Worm (Caenorhabditis elegans) whole organism, L1 larva: ENCODE data around the gene srw-139.

Experiments used
- ceh-8 ChIP-seq: fragments of 200-800 bp; sonication (Bioruptor generic); optimal IDR thresholded peaks from 2 replicates; lab custom pipeline; 2018; ENCODE audit warnings: mild to moderate bottlenecking, missing genetic modification characterization, moderate library complexity, missing compliant biosample characterization
- egl-27 ChIP-seq, 2 experiments: fragments of 150-350 bp in 1 of 2; sonication (generic microtip); optimal IDR thresholded peaks; 3 replicates each; lab custom pipeline; 2017 to 2018; ENCODE audit warnings: missing biosample characterization in 2 of 2, missing genetic modification characterization in 2 of 2, missing genetic modification reagents in 2 of 2
- elt-3 ChIP-seq, 6 experiments: fragments of 150-350 bp in 1 of 6; sonication (generic microtip); optimal IDR thresholded peaks; 2 replicates each; lab custom pipeline; 2017 to 2018; ENCODE audit warnings: missing biosample characterization in 6 of 6, missing genetic modification characterization in 6 of 6, inconsistent platforms in 1 of 6
- fkh-10 ChIP-seq: sonication (generic microtip); optimal IDR thresholded peaks from 2 replicates; lab custom pipeline; 2017; ENCODE audit warnings: missing biosample characterization, missing genetic modification reagents, missing genetic modification characterization
- hlh-4 ChIP-seq: sonication (generic microtip); optimal IDR thresholded peaks from 2 replicates; lab custom pipeline; 2016; ENCODE audit warnings: mild to moderate bottlenecking, missing genetic modification characterization, missing compliant biosample characterization
- lin-13 ChIP-seq: fragments of 150-350 bp; optimal IDR thresholded peaks from 2 replicates; lab custom pipeline; 2014; ENCODE audit warnings: missing biosample characterization, missing genetic modification reagents, missing genetic modification characterization
- lir-3 ChIP-seq: sonication (generic microtip); optimal IDR thresholded peaks from 2 replicates; lab custom pipeline; 2016; ENCODE audit warnings: mild to moderate bottlenecking, missing genetic modification characterization, moderate library complexity, missing compliant biosample characterization; ENCODE audit not compliant: poor library complexity
- mdl-1 ChIP-seq, 2 experiments: fragments of 150-350 bp; optimal IDR thresholded peaks; 2 replicates each; lab custom pipeline; 2014 to 2017; ENCODE audit warnings: missing biosample characterization in 2 of 2, missing genetic modification characterization in 2 of 2, inconsistent platforms in 1 of 2
- nhr-12 ChIP-seq: sonication (generic microtip); optimal IDR thresholded peaks from 2 replicates; lab custom pipeline; 2017; ENCODE audit warnings: missing biosample characterization, missing genetic modification characterization
- nhr-28 ChIP-seq: fragments of 150-350 bp; optimal IDR thresholded peaks from 2 replicates; lab custom pipeline; 2014; ENCODE audit warnings: missing biosample characterization, missing genetic modification characterization
- pag-3 ChIP-seq: sonication (generic microtip); optimal IDR thresholded peaks from 2 replicates; lab custom pipeline; 2017; ENCODE audit warnings: missing genetic modification characterization, mild to moderate bottlenecking, missing compliant biosample characterization, antibody characterized with exemption, borderline replicate concordance; ENCODE audit not compliant: insufficient read depth
- sptf-1 ChIP-seq: fragments of 150-350 bp; optimal IDR thresholded peaks from 2 replicates; lab custom pipeline; 2014; ENCODE audit warnings: missing biosample characterization, missing genetic modification characterization
- unc-130 ChIP-seq: fragments of 150-350 bp; optimal IDR thresholded peaks from 2 replicates; lab custom pipeline; 2017; ENCODE audit warnings: missing biosample characterization, missing genetic modification characterization, inconsistent platforms
- unc-62 ChIP-seq: fragments of 150-350 bp; optimal IDR thresholded peaks from 2 replicates; lab custom pipeline; 2014; ENCODE audit warnings: missing biosample characterization, missing genetic modification reagents, missing genetic modification characterization

- TF ChIP-seq nhr-12 (tag; lab: Kevin White, UChicago) (no peak), elt-3 (tag; optimal IDR thresholded peaks at IDR 0.05; lab: Kevin White, UChicago) (no peak), ceh-8 (no peak), pag-3 (no peak), unc-130 (tag; lab: Kevin White, UChicago) (no peak), lin-13 (GFP tag; lab: Kevin White, UChicago) (no peak), unc-62 (no peak), egl-27 (tag; optimal IDR thresholded peaks at IDR 0.05; lab: Kevin White, UChicago) (no peak), mdl-1 (tag; optimal IDR thresholded peaks at IDR 0.05; lab: Kevin White, UChicago) (no peak), nhr-28 (no peak), lir-3 (no peak), hlh-4 (no peak), sptf-1 (tag; lab: Kevin White, UChicago) (no peak), fkh-10 (GFP tag; lab: Kevin White, UChicago) (no peak)
Measured at ce11 chrV:3021306-3021705, 36.1 kb upstream of the srw-139 start, which contains the start of gene irld-12.
